Fruit fly (Drosophila melanogaster) whole organism, embryonic: ENCODE measurements around the gene CG11396.

Experiments used
- Antp ChIP-seq: fragments of 200-800 bp; sonication (Bioruptor generic); optimal IDR thresholded peaks from 3 replicates; lab custom pipeline; 2016; ENCODE audit warnings: missing biosample characterization, missing genetic modification characterization
- CG10147 ChIP-seq: fragments of 200-800 bp; sonication (Bioruptor generic); optimal IDR thresholded peaks from 2 replicates; lab custom pipeline; 2019; ENCODE audit warnings: missing biosample characterization, mild to moderate bottlenecking, missing genetic modification characterization, moderate library complexity
- CG10366 ChIP-seq: fragments of 200-800 bp; sonication (Bioruptor generic); IDR thresholded peaks from 2 replicates; pipeline ENCODE4 v1.3.6; 2022; ENCODE audit warnings: missing biosample characterization, missing genetic modification characterization
- CG12104 ChIP-seq: fragments of 200-800 bp; sonication (Bioruptor generic); optimal IDR thresholded peaks from 3 replicates; lab custom pipeline; 2016; ENCODE audit warnings: missing biosample characterization, missing genetic modification characterization
- CG12155 ChIP-seq: fragments of 200-800 bp; sonication (Bioruptor generic); optimal IDR thresholded peaks from 3 replicates; lab custom pipeline; 2016; ENCODE audit warnings: missing biosample characterization, missing genetic modification characterization
- CG12942 ChIP-seq: fragments of 200-800 bp; sonication (Bioruptor generic); optimal IDR thresholded peaks from 3 replicates; lab custom pipeline; 2016; ENCODE audit warnings: missing biosample characterization, missing genetic modification characterization
- CG13894 ChIP-seq: fragments of 200-800 bp; sonication (Bioruptor generic); optimal IDR thresholded peaks from 3 replicates; lab custom pipeline; 2018; ENCODE audit warnings: missing biosample characterization, mild to moderate bottlenecking, missing genetic modification characterization, moderate library complexity
- CG14050 ChIP-seq: fragments of 200-800 bp; sonication (Bioruptor generic); IDR thresholded peaks from 3 replicates; pipeline ENCODE4 v1.3.6; 2022; ENCODE audit warnings: missing biosample characterization, missing genetic modification characterization
- CG1529 ChIP-seq: fragments of 200-800 bp; sonication (Bioruptor generic); optimal IDR thresholded peaks from 3 replicates; lab custom pipeline; 2018; ENCODE audit warnings: missing biosample characterization, missing genetic modification characterization
- CG17612 ChIP-seq: fragments of 200-800 bp; sonication (Bioruptor generic); IDR thresholded peaks from 2 replicates; pipeline ENCODE4 v1.3.6; 2022; ENCODE audit warnings: missing biosample characterization, missing genetic modification characterization
- CG2116 ChIP-seq: fragments of 200-800 bp; sonication (Bioruptor generic); optimal IDR thresholded peaks from 3 replicates; lab custom pipeline; 2018; ENCODE audit warnings: missing biosample characterization, mild to moderate bottlenecking, missing genetic modification characterization
- CG2712 ChIP-seq: fragments of 200-800 bp; optimal IDR thresholded peaks from 3 replicates; lab custom pipeline; 2019; ENCODE audit warnings: missing biosample characterization, mild to moderate bottlenecking, missing genetic modification characterization, moderate library complexity
- CG30431 ChIP-seq: fragments of 200-800 bp; sonication (Bioruptor generic); optimal IDR thresholded peaks from 2 replicates; lab custom pipeline; 2017; ENCODE audit warnings: missing biosample characterization, missing genetic modification characterization
- CG6175 ChIP-seq: fragments of 200-800 bp; sonication (Bioruptor generic); IDR thresholded peaks from 3 replicates; pipeline ENCODE4 v1.3.6; 2022; ENCODE audit warnings: missing biosample characterization, missing genetic modification characterization
- CG6683 ChIP-seq: fragments of 200-800 bp; sonication (Bioruptor generic); optimal IDR thresholded peaks from 2 replicates; lab custom pipeline; 2017; ENCODE audit warnings: missing biosample characterization, mild to moderate bottlenecking, missing genetic modification characterization, missing genetic modification reagents
- CG7963 ChIP-seq: fragments of 200-800 bp; sonication (Bioruptor generic); IDR thresholded peaks from 3 replicates; pipeline ENCODE4 v1.3.6; 2022; ENCODE audit warnings: missing biosample characterization, missing genetic modification characterization; ENCODE audit not compliant: partially characterized antibody
- CG8290 ChIP-seq, 3 experiments: fragments of 200-800 bp; sonication (Bioruptor generic); optimal IDR thresholded peaks; 2 replicates each; lab custom pipeline; 2016 to 2019; ENCODE audit warnings: missing biosample characterization in 3 of 3, missing genetic modification characterization in 3 of 3, mild to moderate bottlenecking in 2 of 3, moderate library complexity in 1 of 3
- CG9727 ChIP-seq: fragments of 200-800 bp; sonication (Bioruptor generic); optimal IDR thresholded peaks from 3 replicates; lab custom pipeline; 2017; ENCODE audit warnings: missing biosample characterization, mild to moderate bottlenecking, missing genetic modification characterization
- Camta ChIP-seq: fragments of 200-800 bp; sonication (Bioruptor generic); optimal IDR thresholded peaks from 2 replicates; lab custom pipeline; 2016; ENCODE audit warnings: missing biosample characterization, missing genetic modification characterization
- Dbx ChIP-seq: fragments of 200-800 bp; sonication (Bioruptor generic); IDR thresholded peaks from 3 replicates; pipeline ENCODE4 v1.3.6; 2022; ENCODE audit warnings: missing biosample characterization, missing genetic modification characterization
- Dll ChIP-seq: fragments of 200-800 bp; sonication (Bioruptor generic); IDR thresholded peaks from 4 replicates; pipeline ENCODE4 v1.3.6; 2022; ENCODE audit warnings: missing biosample characterization, missing genetic modification characterization; ENCODE audit not compliant: partially characterized antibody
- Hsf ChIP-seq: fragments of 200-800 bp; sonication (Bioruptor generic); optimal IDR thresholded peaks from 3 replicates; lab custom pipeline; 2016; ENCODE audit warnings: missing biosample characterization, missing genetic modification characterization
- Med ChIP-seq: fragments of 200-800 bp; sonication (Bioruptor generic); peaks from one replicate; lab custom pipeline; 2016; ENCODE audit warnings: missing biosample characterization, missing genetic modification characterization, mild to moderate bottlenecking, inconsistent platforms, moderate library complexity
- Myb ChIP-seq: fragments of 200-800 bp; sonication (Bioruptor generic); optimal IDR thresholded peaks from 2 replicates; lab custom pipeline; 2016; ENCODE audit warnings: missing biosample characterization, missing genetic modification characterization
- NC2α ChIP-seq: fragments of 200-800 bp; sonication (Bioruptor generic); optimal IDR thresholded peaks from 2 replicates; lab custom pipeline; 2016; ENCODE audit warnings: missing biosample characterization, missing genetic modification characterization
- Sin3A ChIP-seq: fragments of >200 bp; optimal IDR thresholded peaks from 2 replicates; lab custom pipeline; 2018
- Vsx1 ChIP-seq: fragments of 200-800 bp; sonication (Bioruptor generic); optimal IDR thresholded peaks from 2 replicates; lab custom pipeline; 2017; ENCODE audit warnings: missing biosample characterization, mild to moderate bottlenecking, missing genetic modification characterization, missing genetic modification reagents
- ab ChIP-seq: fragments of 200-800 bp; sonication (Bioruptor generic); optimal IDR thresholded peaks from 2 replicates; lab custom pipeline; 2016; ENCODE audit warnings: missing biosample characterization, missing genetic modification characterization
- abd-A ChIP-seq: fragments of 200-800 bp; sonication (Bioruptor generic); optimal IDR thresholded peaks from 3 replicates; lab custom pipeline; 2019; ENCODE audit warnings: missing biosample characterization, mild to moderate bottlenecking, missing genetic modification characterization, moderate library complexity
- al ChIP-seq: fragments of 200-800 bp; sonication (Bioruptor generic); IDR thresholded peaks from 2 replicates; pipeline ENCODE4 v1.3.6; 2022; ENCODE audit warnings: missing biosample characterization, missing genetic modification characterization
- ato ChIP-seq: fragments of 200-800 bp; sonication (Bioruptor generic); IDR thresholded peaks from 2 replicates; pipeline ENCODE4 v1.3.6; 2022; ENCODE audit warnings: missing biosample characterization, missing genetic modification characterization; ENCODE audit not compliant: partially characterized antibody
- bcd ChIP-seq: fragments of 200-800 bp; sonication (Bioruptor generic); optimal IDR thresholded peaks from 2 replicates; lab custom pipeline; 2017; ENCODE audit warnings: missing biosample characterization, mild to moderate bottlenecking, missing genetic modification characterization
- bowl ChIP-seq: fragments of 200-800 bp; sonication (Bioruptor generic); IDR thresholded peaks from 2 replicates; pipeline ENCODE4 v1.3.6; 2022; ENCODE audit warnings: missing biosample characterization, missing genetic modification characterization
- ci ChIP-seq: fragments of 200-800 bp; sonication (Bioruptor generic); IDR thresholded peaks from 3 replicates; pipeline ENCODE4 v1.3.6; 2022; ENCODE audit warnings: missing biosample characterization, missing genetic modification characterization
- corto ChIP-seq: fragments of 200-800 bp; sonication (Bioruptor generic); optimal IDR thresholded peaks from 2 replicates; lab custom pipeline; 2016; ENCODE audit warnings: missing biosample characterization, mild to moderate bottlenecking, missing genetic modification characterization, moderate library complexity
- crol ChIP-seq: fragments of 200-800 bp; sonication (Bioruptor generic); IDR thresholded peaks from 2 replicates; pipeline ENCODE4 v1.3.6; 2022; ENCODE audit warnings: missing biosample characterization, missing genetic modification characterization
- dan ChIP-seq: fragments of 200-800 bp; sonication (Bioruptor generic); IDR thresholded peaks from 2 replicates; pipeline ENCODE4 v1.3.6; 2022; ENCODE audit warnings: missing biosample characterization, missing genetic modification characterization
- kni ChIP-seq: fragments of 200-800 bp; sonication (Bioruptor generic); optimal IDR thresholded peaks from 3 replicates; lab custom pipeline; 2017; ENCODE audit warnings: mild to moderate bottlenecking, missing biosample characterization, missing genetic modification reagents, missing genetic modification characterization
- knrl ChIP-seq: fragments of 200-800 bp; sonication (Bioruptor generic); IDR thresholded peaks from 3 replicates; pipeline ENCODE4 v1.3.6; 2022; ENCODE audit warnings: missing biosample characterization, missing genetic modification characterization; ENCODE audit not compliant: partially characterized antibody
- lmd ChIP-seq: fragments of 200-800 bp; sonication (Bioruptor generic); IDR thresholded peaks from 2 replicates; pipeline ENCODE4 v1.3.6; 2022; ENCODE audit warnings: missing biosample characterization, missing genetic modification characterization
- nerfin-1 ChIP-seq: fragments of 200-800 bp; sonication (Bioruptor generic); optimal IDR thresholded peaks from 3 replicates; lab custom pipeline; 2019; ENCODE audit warnings: missing biosample characterization, mild to moderate bottlenecking, missing genetic modification characterization, moderate library complexity
- peb ChIP-seq: fragments of 200-800 bp; sonication (Bioruptor generic); IDR thresholded peaks from 2 replicates; pipeline ENCODE4 v1.3.6; 2022; ENCODE audit warnings: missing biosample characterization, missing genetic modification characterization
- phol ChIP-seq: fragments of 200-800 bp; sonication (Bioruptor generic); optimal IDR thresholded peaks from 3 replicates; lab custom pipeline; 2018; ENCODE audit warnings: missing biosample characterization, mild to moderate bottlenecking, missing genetic modification characterization, moderate library complexity
- pzg ChIP-seq: fragments of 200-800 bp; sonication (Bioruptor generic); optimal IDR thresholded peaks from 3 replicates; lab custom pipeline; 2018; ENCODE audit warnings: missing biosample characterization, mild to moderate bottlenecking, missing genetic modification characterization, moderate library complexity
- row ChIP-seq: fragments of 200-800 bp; sonication (Bioruptor generic); IDR thresholded peaks from 3 replicates; pipeline ENCODE4 v1.3.6; 2022; ENCODE audit warnings: missing biosample characterization, missing genetic modification characterization
- sens ChIP-seq: fragments of 200-800 bp; sonication (Bioruptor generic); peaks from one replicate; lab custom pipeline; 2016; ENCODE audit warnings: missing biosample characterization, missing genetic modification characterization
- shn ChIP-seq: fragments of 200-800 bp; sonication (Bioruptor generic); optimal IDR thresholded peaks from 3 replicates; lab custom pipeline; 2016; ENCODE audit warnings: missing biosample characterization, missing genetic modification characterization
- sim ChIP-seq: fragments of 200-800 bp; sonication (Bioruptor generic); IDR thresholded peaks from 2 replicates; pipeline ENCODE4 v1.3.6; 2022; ENCODE audit warnings: missing biosample characterization, missing genetic modification characterization
- slp2 ChIP-seq: fragments of 200-800 bp; sonication (Bioruptor generic); optimal IDR thresholded peaks from 2 replicates; lab custom pipeline; 2016; ENCODE audit warnings: missing biosample characterization, missing genetic modification characterization
- tgo ChIP-seq: fragments of 200-800 bp; sonication (Bioruptor generic); IDR thresholded peaks from 3 replicates; pipeline ENCODE4 v1.3.6; 2022; ENCODE audit warnings: missing biosample characterization, missing genetic modification characterization
- trem ChIP-seq: fragments of 200-800 bp; optimal IDR thresholded peaks from 3 replicates; lab custom pipeline; 2019; ENCODE audit warnings: missing biosample characterization, mild to moderate bottlenecking, missing genetic modification characterization, moderate library complexity
- wor ChIP-seq: fragments of 200-800 bp; sonication (Bioruptor generic); IDR thresholded peaks from 2 replicates; pipeline ENCODE4 v1.3.6; 2022; ENCODE audit warnings: missing biosample characterization, missing genetic modification characterization

Gene CG11396

dm6 chr3L:20798325-20798846 is 10.4 kb upstream of the CG11396 start, which contains the start of the genes CG3698 and tzn (continued):
- TF ChIP-seq CG14050 (GFP tag; lab: Robert Waterston, UW) (peak; percentile 91), phol (tag; lab: Kevin White, UChicago) (peak; percentile 94), CG12155 (GFP tag; lab: Kevin White, UChicago) (peak; percentile 81), CG30431 (GFP tag; lab: Kevin White, UChicago) (peak; percentile 96), corto (no peak), Vsx1 (GFP tag; lab: Kevin White, UChicago) (no peak), nerfin-1 (tag; lab: Kevin White, UChicago) (peak; percentile 85), slp2 (peak; percentile 85), tgo (GFP tag; lab: Robert Waterston, UW) (peak; percentile 92), CG6683 (GFP tag; lab: Kevin White, UChicago) (peak; percentile 92), pzg (peak; percentile 81), NC2α (GFP tag; lab: Kevin White, UChicago) (peak; percentile 66), lmd (GFP tag; lab: Robert Waterston, UW) (peak; percentile 87), CG10147 (GFP tag; lab: Kevin White, UChicago) (peak; percentile 90), bcd (GFP tag; lab: Kevin White, UChicago) (peak; percentile 98), bowl (GFP tag; lab: Robert Waterston, UW) (peak; percentile 78), CG7963 (GFP tag; lab: Robert Waterston, UW) (no peak), sim (peak; percentile 82), Antp (GFP tag; lab: Kevin White, UChicago) (peak; percentile 69), knrl (GFP tag; lab: Robert Waterston, UW) (no peak; the same call in 2 of the 3 replicates), CG8290 (GFP tag; optimal IDR thresholded peaks at IDR 0.05; lab: Kevin White, UChicago) (peak; percentile 95), CG8290 (tag; optimal IDR thresholded peaks at IDR 0.05; lab: Kevin White, UChicago) (peak in 1 of 2 experiments; percentile 91), Camta (GFP tag; lab: Kevin White, UChicago) (peak; percentile 87), Hsf (GFP tag; lab: Kevin White, UChicago) (peak; percentile 89), shn (peak; percentile 83), peb (peak; percentile 68), Sin3A (lab: Kevin White, UChicago) (no peak), CG9727 (peak; percentile 97), ci (GFP tag; lab: Robert Waterston, UW) (peak; percentile 99), wor (GFP tag; lab: Robert Waterston, UW) (peak; percentile 75), CG12104 (GFP tag; lab: Kevin White, UChicago) (peak; percentile 94), trem (tag; lab: Kevin White, UChicago) (peak; percentile 90), CG12942 (GFP tag; lab: Kevin White, UChicago) (peak; percentile 89), row (GFP tag; lab: Robert Waterston, UW) (peak; percentile 73), Dbx (GFP tag; lab: Robert Waterston, UW) (peak; percentile 93), ab (GFP tag; lab: Kevin White, UChicago) (no peak), Dll (GFP tag; lab: Robert Waterston, UW) (no peak), crol (GFP tag; lab: Robert Waterston, UW) (peak; percentile 54), Myb (GFP tag; lab: Kevin White, UChicago) (peak; percentile 78)

dm6 chr3L:20797379-20797778 is 9.4 kb upstream of the CG11396 start:
- TF ChIP-seq CG2712: no peak
- no peak for TF ChIP-seq abd-A (tag; lab: Kevin White, UChicago)
- TF ChIP-seq dan (GFP tag; lab: Robert Waterston, UW): no peak
- no peak for TF ChIP-seq CG10366 (GFP tag; lab: Robert Waterston, UW)
- TF ChIP-seq ato: no peak
- TF ChIP-seq sens (GFP tag; lab: Kevin White, UChicago): peak; percentile 11
- no peak for TF ChIP-seq CG2116 (GFP tag; lab: Kevin White, UChicago)
- TF ChIP-seq al (GFP tag; lab: Robert Waterston, UW): no peak
- TF ChIP-seq CG17612 (GFP tag; lab: Robert Waterston, UW): no peak
- TF ChIP-seq CG1529 (GFP tag; lab: Kevin White, UChicago): no peak
- 0 out of 3 replicates have a peak, but pooled peaks have one; percentile 13 for TF ChIP-seq Dbx (GFP tag; lab: Robert Waterston, UW)
- TF ChIP-seq Med: peak; percentile 44
- TF ChIP-seq CG13894 (tag; lab: Kevin White, UChicago): no peak
- TF ChIP-seq kni (GFP tag; lab: Kevin White, UChicago): no peak
- 0 out of 3 replicates have a peak, but pooled peaks have one; percentile 20 for TF ChIP-seq CG6175
